Worm (Caenorhabditis elegans): ENCODE results near the gene acl-14.

DNA sequence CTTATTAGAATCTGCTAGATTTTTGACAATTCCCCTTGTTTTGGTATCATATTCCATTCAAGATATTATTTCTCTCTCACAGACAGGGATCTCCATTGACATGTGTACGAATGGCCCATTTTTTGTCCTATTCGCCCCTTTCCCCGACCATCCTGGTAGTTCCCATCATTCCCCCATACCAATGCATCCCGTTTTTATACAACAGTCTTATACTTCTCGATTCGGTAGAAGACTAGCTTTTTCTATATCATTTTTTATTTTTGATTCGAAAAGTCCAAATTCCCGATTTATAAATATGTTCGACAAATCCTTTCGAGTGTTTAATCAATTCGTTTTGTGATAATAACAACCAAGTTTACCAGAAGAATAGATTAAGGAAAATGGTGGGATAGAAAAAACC, 6.5 kb downstream of the acl-14 start:
- TF ChIP-seq ama-1 (optimal IDR thresholded peaks at IDR 0.05) (no peak), F13C5.2 (tag; optimal IDR thresholded peaks at IDR 0.05) (no peak), flt-1 (GFP tag; IDR thresholded peaks at IDR 0.05) (no peak), sea-1 (GFP tag; conservative IDR thresholded peaks at IDR 0.05) (no peak), ceh-36 (tag; optimal IDR thresholded peaks at IDR 0.05) (no peak), tbx-37 (GFP tag; conservative IDR thresholded peaks at IDR 0.05) (no peak), hmg-4 (GFP tag; optimal IDR thresholded peaks at IDR 0.05) (no peak), B0310.2 (tag; optimal IDR thresholded peaks at IDR 0.05) (no peak), scrt-1 (GFP tag; IDR thresholded peaks at IDR 0.05) (no peak)

All from whole organism, early embryonic.